Fruit fly (Drosophila melanogaster) whole organism, adult: ENCODE data around the gene CG1463.
A peak's percentile ranks its signal among the peaks of the same experiment; 100 is the strongest.

Source experiments
- CG11617 ChIP-seq: fragments of 200-800 bp; sonication (Bioruptor generic); optimal IDR thresholded peaks from 2 replicates; lab custom pipeline; 2017; ENCODE audit warnings: mild to moderate bottlenecking, missing biosample characterization, missing genetic modification reagents, missing genetic modification characterization
- CG12768 ChIP-seq: fragments of 200-800 bp; sonication (Bioruptor generic); optimal IDR thresholded peaks from 2 replicates; lab custom pipeline; 2017; ENCODE audit warnings: missing biosample characterization, missing genetic modification characterization, mild to moderate bottlenecking, moderate library complexity, missing genetic modification reagents
- CG14711 ChIP-seq: fragments of 200-800 bp; sonication (Bioruptor generic); optimal IDR thresholded peaks from 2 replicates; lab custom pipeline; 2018; ENCODE audit warnings: missing biosample characterization, mild to moderate bottlenecking, missing genetic modification characterization, moderate library complexity
- CG1620 ChIP-seq: fragments of 200-800 bp; sonication (Bioruptor generic); optimal IDR thresholded peaks from 2 replicates; lab custom pipeline; 2016; ENCODE audit warnings: missing biosample characterization, missing genetic modification characterization
- CG33017 ChIP-seq: fragments of 200-800 bp; sonication (Bioruptor generic); optimal IDR thresholded peaks from 2 replicates; lab custom pipeline; 2018; ENCODE audit warnings: missing biosample characterization, mild to moderate bottlenecking, missing genetic modification characterization, moderate library complexity
- CG5204 ChIP-seq: fragments of 200-800 bp; sonication (Bioruptor generic); optimal IDR thresholded peaks from 2 replicates; lab custom pipeline; 2016; ENCODE audit warnings: missing biosample characterization, missing genetic modification characterization
- CG7045 ChIP-seq: fragments of 200-800 bp; sonication (Bioruptor generic); optimal IDR thresholded peaks from 2 replicates; lab custom pipeline; 2017; ENCODE audit warnings: missing biosample characterization, mild to moderate bottlenecking, missing genetic modification characterization
- CG7101 ChIP-seq: fragments of 200-800 bp; sonication (Bioruptor generic); optimal IDR thresholded peaks from 2 replicates; lab custom pipeline; 2018; ENCODE audit warnings: missing biosample characterization, mild to moderate bottlenecking, missing genetic modification characterization, moderate library complexity
- Clk ChIP-seq: fragments of 200-800 bp; sonication (Bioruptor generic); optimal IDR thresholded peaks from 2 replicates; lab custom pipeline; 2017; ENCODE audit warnings: missing biosample characterization, missing genetic modification characterization
- Crg-1 ChIP-seq: fragments of 200-800 bp; sonication (Bioruptor generic); optimal IDR thresholded peaks from 2 replicates; lab custom pipeline; 2016; ENCODE audit warnings: missing biosample characterization, missing genetic modification characterization
- Hr96 ChIP-seq: fragments of 200-800 bp; sonication (Bioruptor generic); optimal IDR thresholded peaks from 2 replicates; lab custom pipeline; 2016; ENCODE audit warnings: missing biosample characterization, missing genetic modification characterization
- Mnt ChIP-seq: fragments of 200-800 bp; sonication (Bioruptor generic); optimal IDR thresholded peaks from 2 replicates; lab custom pipeline; 2016; ENCODE audit warnings: missing biosample characterization, mild to moderate bottlenecking, missing genetic modification characterization
- bab1 ChIP-seq: fragments of 200-800 bp; sonication (Bioruptor generic); optimal IDR thresholded peaks from 3 replicates; lab custom pipeline; 2019; ENCODE audit warnings: missing biosample characterization, mild to moderate bottlenecking, missing genetic modification characterization, moderate library complexity
- cic ChIP-seq: fragments of 200-800 bp; sonication (Bioruptor generic); optimal IDR thresholded peaks from 2 replicates; lab custom pipeline; 2017; ENCODE audit warnings: missing biosample characterization, mild to moderate bottlenecking, missing genetic modification characterization, moderate library complexity
- cnc ChIP-seq, 2 experiments: fragments of >200 bp; optimal IDR thresholded peaks; 2 replicates each; lab custom pipeline; 2017
- kay ChIP-seq: fragments of 200-800 bp; sonication (Bioruptor generic); peaks from one replicate; lab custom pipeline; 2016; ENCODE audit warnings: missing biosample characterization, missing genetic modification characterization, borderline replicate concordance
- ovo ChIP-seq: fragments of 200-800 bp; sonication (Bioruptor generic); optimal IDR thresholded peaks from 2 replicates; lab custom pipeline; 2016; ENCODE audit warnings: missing biosample characterization, missing genetic modification characterization
- pad ChIP-seq: fragments of 200-800 bp; sonication (Bioruptor generic); optimal IDR thresholded peaks from 3 replicates; lab custom pipeline; 2017; ENCODE audit warnings: missing biosample characterization, missing genetic modification characterization, mild to moderate bottlenecking, moderate library complexity, missing genetic modification reagents
- tj ChIP-seq: fragments of 200-800 bp; sonication (Bioruptor generic); optimal IDR thresholded peaks from 3 replicates; lab custom pipeline; 2017; ENCODE audit warnings: missing biosample characterization, mild to moderate bottlenecking, missing genetic modification characterization, moderate library complexity
- toe ChIP-seq: fragments of 200-800 bp; sonication (Bioruptor generic); optimal IDR thresholded peaks from 2 replicates; lab custom pipeline; 2016; ENCODE audit warnings: missing biosample characterization, missing genetic modification characterization

CG1463 gene

DNA sequence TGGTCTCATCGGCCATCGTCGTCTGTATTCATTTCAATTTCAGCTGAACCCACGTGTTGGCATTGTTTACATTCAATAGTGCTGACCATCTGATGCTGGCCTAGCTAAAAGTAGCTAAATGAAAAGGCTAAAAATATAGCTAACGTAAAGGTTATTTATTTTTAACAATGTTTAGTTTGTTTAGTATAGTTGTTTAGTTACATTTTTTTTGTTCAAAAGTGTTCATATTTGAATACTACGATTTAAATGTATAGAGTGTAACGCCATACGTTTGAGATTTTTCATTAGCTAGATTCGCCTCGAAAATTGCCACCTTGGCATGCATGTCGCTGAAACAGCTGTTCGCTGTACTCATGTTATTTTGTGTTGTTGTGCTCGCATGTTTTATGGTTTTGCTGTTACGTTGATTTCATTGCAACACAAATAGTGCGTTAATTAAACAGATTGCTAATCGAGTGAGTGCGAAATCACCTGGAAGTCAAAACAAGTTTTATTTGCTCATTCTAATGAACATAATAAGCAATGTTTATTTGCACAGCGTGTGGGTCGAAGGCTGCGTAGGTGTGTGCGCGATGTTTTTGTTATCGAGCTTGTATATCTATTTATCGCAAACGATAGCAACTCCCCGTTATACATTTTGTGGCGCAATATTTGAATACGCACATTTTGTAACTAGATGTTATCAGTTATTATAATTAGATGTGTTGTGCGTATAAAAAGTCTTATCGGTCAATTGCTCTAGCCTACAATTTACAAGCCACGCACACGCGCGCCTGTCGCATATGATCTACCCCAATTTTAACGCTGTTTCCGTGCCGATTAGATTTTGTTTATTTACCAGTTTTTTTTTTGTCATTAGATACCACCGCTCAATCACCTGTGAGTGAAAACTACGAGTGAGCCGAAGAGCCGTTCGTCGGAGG, at the start of gene CG1463, which contains the start of gene Fpgs1:
TSS of gene CG1463 (minus strand) at position 132 of the 923 bp plus-strand sequence.
TSS of gene Fpgs1 (plus strand) at position 332 of the 923 bp plus-strand sequence.
- TF ChIP-seq CG11617 (GFP tag; lab: Kevin White, UChicago): peak; percentile 88
- peak; percentile 72 for TF ChIP-seq bab1
- TF ChIP-seq CG7101 (tag; lab: Kevin White, UChicago): peak; percentile 72
- peak; percentile 59 for TF ChIP-seq ovo (GFP tag; lab: Kevin White, UChicago)
- TF ChIP-seq CG1620 (GFP tag; lab: Kevin White, UChicago): peak; percentile 28
- TF ChIP-seq kay (GFP tag; lab: Kevin White, UChicago): no peak
- peak; percentile 6 for TF ChIP-seq Crg-1 (GFP tag; lab: Kevin White, UChicago)
- peak; percentile 98 for TF ChIP-seq Mnt (GFP tag; lab: Kevin White, UChicago)
- peak; percentile 70 for TF ChIP-seq tj (GFP tag; lab: Kevin White, UChicago)
- no peak for TF ChIP-seq CG7045 (GFP tag; lab: Kevin White, UChicago)
- peak; percentile 59 for TF ChIP-seq CG14711 (tag; lab: Kevin White, UChicago)
- TF ChIP-seq pad (GFP tag; lab: Kevin White, UChicago): peak; percentile 47
- TF ChIP-seq Hr96 (GFP tag; lab: Kevin White, UChicago): no peak
- no peak for TF ChIP-seq CG5204

DNA sequence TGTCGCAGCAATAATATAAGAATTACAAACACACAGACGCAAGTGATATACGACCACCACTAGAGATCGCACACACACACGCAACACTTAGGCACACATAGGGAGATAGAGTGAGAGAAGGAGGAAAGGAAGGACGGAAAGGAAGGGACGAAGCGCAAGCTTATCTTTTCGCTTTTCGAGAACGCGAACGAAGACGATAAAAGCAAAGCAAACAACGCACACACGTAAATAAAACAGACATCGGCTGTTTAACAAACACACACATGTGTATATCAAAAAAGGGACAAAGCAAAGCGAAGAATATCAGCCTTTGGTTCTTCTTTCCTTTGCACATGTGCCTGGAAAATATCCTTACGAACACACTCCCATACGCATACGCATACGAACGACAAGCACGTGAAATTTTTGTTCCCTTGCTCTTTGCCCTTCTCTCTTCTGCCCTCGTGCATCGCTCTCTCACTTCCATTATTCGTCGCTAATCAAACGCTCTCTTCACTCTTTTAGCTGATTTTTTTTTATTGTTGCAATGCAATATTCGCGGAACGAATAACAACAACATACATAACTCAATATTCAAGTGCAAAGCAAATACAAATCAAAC, 48.7 kb upstream of the CG1463 start:
- TF ChIP-seq bab1: peak; percentile 24
- TF ChIP-seq Hr96 (GFP tag; lab: Kevin White, UChicago): no peak
- no peak for TF ChIP-seq CG7045 (GFP tag; lab: Kevin White, UChicago)
- no peak for TF ChIP-seq Crg-1 (GFP tag; lab: Kevin White, UChicago)
- peak; percentile 7 for TF ChIP-seq CG33017
- no peak for TF ChIP-seq toe (GFP tag; lab: Kevin White, UChicago)
- peak; percentile 23 for TF ChIP-seq CG12768 (GFP tag; lab: Kevin White, UChicago)
- peak; percentile 48 for TF ChIP-seq pad (GFP tag; lab: Kevin White, UChicago)
- no peak for TF ChIP-seq kay (GFP tag; lab: Kevin White, UChicago)
- TF ChIP-seq CG14711 (tag; lab: Kevin White, UChicago): no peak
- TF ChIP-seq cnc (optimal IDR thresholded peaks at IDR 0.05; lab: Kevin White, UChicago): no peak
- TF ChIP-seq ovo (GFP tag; lab: Kevin White, UChicago): peak; percentile 39
- TF ChIP-seq tj (GFP tag; lab: Kevin White, UChicago): peak; percentile 24
- TF ChIP-seq cic (GFP tag; lab: Kevin White, UChicago): peak; percentile 73
- no peak for TF ChIP-seq Clk (GFP tag; lab: Kevin White, UChicago)
- TF ChIP-seq Mnt (GFP tag; lab: Kevin White, UChicago): peak; percentile 79
- no peak for TF ChIP-seq CG5204
- peak; percentile 59 for TF ChIP-seq CG7101 (tag; lab: Kevin White, UChicago)
- no peak for TF ChIP-seq CG1620 (GFP tag; lab: Kevin White, UChicago)
- TF ChIP-seq CG11617 (GFP tag; lab: Kevin White, UChicago): peak; percentile 21

DNA sequence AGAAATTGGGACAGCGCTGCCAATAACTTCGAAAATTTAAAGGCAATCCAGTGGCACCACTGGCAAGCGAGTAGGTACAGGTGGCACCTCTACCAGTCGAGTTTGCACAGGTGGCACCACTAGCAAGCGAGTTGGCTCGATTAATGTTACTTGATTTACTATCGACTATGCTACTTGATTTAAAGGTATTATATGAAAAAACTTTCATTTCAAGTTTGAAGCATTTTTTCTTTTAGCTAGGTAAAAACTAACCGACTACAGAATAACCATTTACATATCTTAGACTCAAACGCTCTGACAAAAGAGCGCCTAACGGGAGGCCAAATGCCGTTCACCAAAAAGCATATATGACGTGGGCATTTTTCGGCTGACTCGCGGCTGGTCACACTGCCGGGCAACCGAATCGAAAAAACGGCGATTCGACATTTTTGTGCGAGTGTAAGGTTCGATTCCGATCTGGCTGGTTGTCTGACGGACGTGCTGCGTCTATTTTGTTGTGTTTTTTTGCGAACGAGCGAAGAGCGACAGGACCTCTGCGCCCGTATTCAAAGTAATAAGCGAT, 47.6 kb upstream of the CG1463 start, which contains the start of gene Tis11:
TSS of gene Tis11 (plus strand) at position 417 of the 562 bp plus-strand sequence.
- TF ChIP-seq CG5204: no peak
- TF ChIP-seq pad (GFP tag; lab: Kevin White, UChicago): no peak
- TF ChIP-seq Hr96 (GFP tag; lab: Kevin White, UChicago): no peak
- TF ChIP-seq bab1: peak; percentile 50
- TF ChIP-seq tj (GFP tag; lab: Kevin White, UChicago): peak; percentile 95
- TF ChIP-seq CG12768 (GFP tag; lab: Kevin White, UChicago): no peak
- TF ChIP-seq CG33017: no peak
- TF ChIP-seq cnc (optimal IDR thresholded peaks at IDR 0.05; lab: Kevin White, UChicago): no peak
- no peak for TF ChIP-seq CG14711 (tag; lab: Kevin White, UChicago)
- peak; percentile 29 for TF ChIP-seq CG7101 (tag; lab: Kevin White, UChicago)
- no peak for TF ChIP-seq Crg-1 (GFP tag; lab: Kevin White, UChicago)
- peak; percentile 16 for TF ChIP-seq CG11617 (GFP tag; lab: Kevin White, UChicago)
- TF ChIP-seq toe (GFP tag; lab: Kevin White, UChicago): peak; percentile 10
- TF ChIP-seq Mnt (GFP tag; lab: Kevin White, UChicago): peak; percentile 61
- TF ChIP-seq ovo (GFP tag; lab: Kevin White, UChicago): peak; percentile 83
- peak; percentile 22 for TF ChIP-seq CG1620 (GFP tag; lab: Kevin White, UChicago)

DNA sequence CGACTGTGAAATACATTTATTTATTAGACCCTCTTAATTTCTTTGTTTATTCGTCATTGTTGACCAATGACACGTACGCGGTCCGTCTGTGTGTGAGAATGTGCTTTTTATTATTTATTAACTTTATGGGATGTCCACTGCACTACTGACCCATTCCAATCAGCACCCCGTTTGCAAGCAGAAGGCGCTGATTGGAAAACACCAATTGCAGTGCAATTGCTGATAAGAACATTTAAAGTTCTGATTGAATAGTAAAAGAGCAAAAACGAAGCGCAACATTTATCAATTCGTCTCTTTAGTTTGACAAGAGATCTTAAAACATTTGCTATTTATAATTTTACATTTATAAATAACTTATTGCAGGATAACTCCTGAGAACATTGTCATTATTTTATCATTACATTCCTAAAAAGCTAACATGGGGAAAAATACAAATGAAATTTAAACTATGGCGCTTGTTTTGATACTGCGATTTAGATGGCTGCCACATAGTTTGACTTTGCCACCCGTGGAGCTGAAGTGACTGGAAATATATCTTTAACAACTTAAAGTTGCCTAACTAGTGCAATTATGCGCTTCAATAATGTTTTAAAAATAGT, 47.0 kb upstream of the CG1463 start:
- TF ChIP-seq CG33017: no peak
- no peak for TF ChIP-seq pad (GFP tag; lab: Kevin White, UChicago)
- TF ChIP-seq kay (GFP tag; lab: Kevin White, UChicago): peak; percentile 90
- no peak for TF ChIP-seq CG7045 (GFP tag; lab: Kevin White, UChicago)
- TF ChIP-seq CG1620 (GFP tag; lab: Kevin White, UChicago): no peak
- no peak for TF ChIP-seq toe (GFP tag; lab: Kevin White, UChicago)
